Worm (Caenorhabditis elegans) whole organism, midembryonic: ENCODE measurements around the gene pudl-1.

ENCODE experiments used
- cog-1 ChIP-seq: sonication (generic microtip); optimal IDR thresholded peaks from 2 replicates; lab custom pipeline; 2016; ENCODE audit warnings: missing genetic modification characterization, missing compliant biosample characterization
- klf-2 ChIP-seq: fragments of 200-800 bp; sonication (Bioruptor generic); conservative IDR thresholded peaks from 2 replicates; pipeline ENCODE4 v1.3.6; 2022; ENCODE audit warnings: missing genetic modification reagents, missing genetic modification characterization, missing compliant biosample characterization
- med-1 ChIP-seq: sonication (generic microtip); optimal IDR thresholded peaks from 2 replicates; lab custom pipeline; 2017; ENCODE audit warnings: missing genetic modification characterization, mild to moderate bottlenecking, missing compliant biosample characterization, antibody characterized with exemption, missing genetic modification reagents; ENCODE audit not compliant: insufficient read depth
- tab-1 ChIP-seq: fragments of 200-800 bp; sonication (Bioruptor generic); IDR thresholded peaks from 2 replicates; pipeline ENCODE4 v1.3.6; 2022; ENCODE audit warnings: missing genetic modification characterization, missing compliant biosample characterization
- ztf-23 ChIP-seq: fragments of 200-800 bp; sonication (Bioruptor generic); IDR thresholded peaks from 2 replicates; pipeline ENCODE4 v1.3.6; 2022; ENCODE audit warnings: missing genetic modification reagents, missing genetic modification characterization, missing compliant biosample characterization
- ztf-29 ChIP-seq: fragments of 200-800 bp; sonication (Bioruptor generic); IDR thresholded peaks from 2 replicates; pipeline ENCODE4 v1.3.6; 2022; ENCODE audit warnings: missing genetic modification reagents, missing genetic modification characterization, missing compliant biosample characterization

- no peak for TF ChIP-seq cog-1 (tag; lab: Kevin White, UChicago)
- no peak for TF ChIP-seq med-1
- no peak for TF ChIP-seq klf-2 (GFP tag; lab: Robert Waterston, UW)
- TF ChIP-seq tab-1 (GFP tag; lab: Robert Waterston, UW): no peak
- no peak for TF ChIP-seq ztf-29 (GFP tag; lab: Robert Waterston, UW)
- no peak for TF ChIP-seq ztf-23
Observed at ce11 chrIV:2854161-2854560, 21.5 kb downstream of the pudl-1 start.
